Worm (Caenorhabditis elegans) whole organism, L4/young adult: Measurements from ENCODE around the gene F29C4.4.
"Not testable (repeated sequence)": the region's sequence is repeated elsewhere in the genome, so short reads cannot be mapped to it uniquely, and the experiment has no call there.

Experiments used
- W03F9.2 ChIP-seq: fragments of 150-350 bp; optimal IDR thresholded peaks from 2 replicates; lab custom pipeline; 2014; ENCODE audit warnings: missing biosample characterization, missing genetic modification characterization
- dao-5 ChIP-seq: sonication (generic microtip); optimal IDR thresholded peaks from 2 replicates; lab custom pipeline; 2016; ENCODE audit warnings: missing genotype, missing genetic modification characterization, moderate library complexity, missing compliant biosample characterization
- him-1 ChIP-seq: sonication (generic microtip); optimal IDR thresholded peaks from 2 replicates; lab custom pipeline; 2016; ENCODE audit warnings: missing genotype, missing genetic modification reagents, missing genetic modification characterization, missing compliant biosample characterization

The F29C4.4 gene

ce11 chrIV:111377-111776, at the start of gene F29C4.4:
TSS of gene F29C4.4 (plus strand) at chrIV:111677.
- not testable (repeated sequence) for TF ChIP-seq dao-5 (tag; lab: Kevin White, UChicago); W03F9.2; him-1 (tag; lab: Kevin White, UChicago)

DNA sequence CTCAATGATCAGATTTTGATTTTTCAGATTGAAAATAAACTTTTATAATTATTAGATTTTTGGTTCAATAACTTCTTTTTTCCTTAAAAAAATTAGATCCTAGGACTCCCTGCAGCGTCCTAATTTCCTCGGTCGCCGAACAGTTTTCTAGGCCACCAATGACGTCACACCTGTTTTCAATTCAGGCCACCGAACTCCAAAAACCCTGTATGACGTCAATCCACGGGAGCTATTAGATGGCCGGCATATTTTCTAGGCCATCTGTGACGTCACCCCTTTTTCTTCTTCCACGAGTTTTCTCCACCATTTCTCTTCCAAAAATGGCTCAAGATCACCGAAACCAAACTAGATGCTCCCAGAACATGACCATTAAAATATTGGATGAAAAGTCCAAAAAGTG, 40.2 kb upstream of the F29C4.4 start:
- TF ChIP-seq dao-5 (tag; lab: Kevin White, UChicago) (no peak), him-1 (tag; lab: Kevin White, UChicago) (no peak), W03F9.2 (no peak)

DNA sequence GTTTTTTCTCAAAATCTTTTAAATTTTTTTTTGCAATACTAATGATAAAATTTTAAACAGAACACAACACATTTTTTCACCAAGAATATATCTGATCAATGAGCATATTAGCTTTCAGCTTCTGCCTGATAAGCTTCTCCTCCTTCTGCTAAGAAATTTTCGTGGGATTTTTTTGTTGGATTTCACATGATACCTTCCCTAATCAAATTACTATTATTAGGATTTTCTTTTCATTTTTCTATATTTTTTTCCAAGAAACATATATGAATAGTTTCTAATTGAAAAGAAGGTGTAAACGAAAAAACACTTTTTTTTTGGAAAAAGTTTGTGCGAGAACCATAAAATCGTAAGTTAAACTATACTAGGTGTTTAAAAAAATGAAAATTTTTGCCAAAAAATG, 38.3 kb upstream of the F29C4.4 start:
- TF ChIP-seq him-1 (tag; lab: Kevin White, UChicago) = no peak
- TF ChIP-seq W03F9.2 = no peak
- no peak for TF ChIP-seq dao-5 (tag; lab: Kevin White, UChicago)

ce11 chrIV:76070-76469, 35.4 kb upstream of the F29C4.4 start, which contains the start of gene T05C7.8:
TSS of gene T05C7.8 (plus strand) at chrIV:76370.
- no peak for TF ChIP-seq him-1 (tag; lab: Kevin White, UChicago)
- TF ChIP-seq W03F9.2 = no peak
- no peak for TF ChIP-seq dao-5 (tag; lab: Kevin White, UChicago)

DNA sequence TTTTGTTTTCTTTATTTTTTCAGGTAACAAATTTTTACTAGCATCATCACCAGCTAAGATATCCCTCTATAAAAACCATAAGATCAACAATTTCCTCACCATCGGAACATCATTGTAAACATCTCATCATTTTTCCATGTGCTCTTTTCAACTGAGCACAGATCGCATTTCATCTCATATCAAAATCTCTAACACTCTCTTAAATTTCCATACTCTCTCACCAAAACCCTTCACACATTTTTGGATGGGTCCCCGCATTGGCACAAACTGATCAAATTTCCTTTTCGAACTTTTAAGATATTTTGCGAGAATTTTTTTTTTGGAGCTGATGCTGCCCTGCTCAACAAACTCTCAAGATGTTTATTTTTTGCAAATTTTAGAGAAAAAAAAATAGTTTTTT, 34.1 kb upstream of the F29C4.4 start:
- TF ChIP-seq him-1 (tag; lab: Kevin White, UChicago) (no peak), dao-5 (tag; lab: Kevin White, UChicago) (no peak), W03F9.2 (no peak)

- TF ChIP-seq him-1 (tag; lab: Kevin White, UChicago) = no peak
- TF ChIP-seq W03F9.2 = no peak
These were observed 33.3 kb upstream of the F29C4.4 start for ce11 chrIV:78206-78605.

ce11 chrIV:79205-79604, 32.3 kb upstream of the F29C4.4 start, which contains the start of gene T05C7.9:
TSS of gene T05C7.9 (plus strand) at chrIV:79276.
- TF ChIP-seq W03F9.2 (no peak), dao-5 (tag; lab: Kevin White, UChicago) (no peak), him-1 (tag; lab: Kevin White, UChicago) (no peak)

- TF ChIP-seq W03F9.2 = no peak
- TF ChIP-seq dao-5 (tag; lab: Kevin White, UChicago) = no peak
- TF ChIP-seq him-1 (tag; lab: Kevin White, UChicago) = no peak
These were observed 30.5 kb upstream of the F29C4.4 start for ce11 chrIV:80943-81342.

DNA sequence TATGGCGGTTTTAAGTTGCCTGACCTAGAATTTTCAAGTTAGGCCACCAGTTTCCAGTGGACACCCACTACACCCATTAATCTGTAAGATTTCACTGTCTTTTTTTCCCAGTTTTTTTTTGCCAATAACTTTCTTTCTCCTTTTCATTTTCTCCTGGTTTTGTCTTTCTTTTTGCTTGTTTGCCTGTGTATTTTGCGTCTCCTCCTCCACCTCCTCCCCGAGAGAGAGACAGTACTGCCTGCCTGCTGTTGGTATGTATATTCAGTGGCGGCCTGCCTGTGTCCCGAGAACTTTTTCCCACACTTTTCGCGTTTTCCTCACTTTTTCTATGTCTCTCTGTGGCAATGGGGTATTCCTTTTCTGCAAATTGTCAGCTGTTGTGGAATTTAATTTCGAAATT, 30.0 kb upstream of the F29C4.4 start:
- no peak for TF ChIP-seq dao-5 (tag; lab: Kevin White, UChicago)
- no peak for TF ChIP-seq W03F9.2
- TF ChIP-seq him-1 (tag; lab: Kevin White, UChicago) = no peak

DNA sequence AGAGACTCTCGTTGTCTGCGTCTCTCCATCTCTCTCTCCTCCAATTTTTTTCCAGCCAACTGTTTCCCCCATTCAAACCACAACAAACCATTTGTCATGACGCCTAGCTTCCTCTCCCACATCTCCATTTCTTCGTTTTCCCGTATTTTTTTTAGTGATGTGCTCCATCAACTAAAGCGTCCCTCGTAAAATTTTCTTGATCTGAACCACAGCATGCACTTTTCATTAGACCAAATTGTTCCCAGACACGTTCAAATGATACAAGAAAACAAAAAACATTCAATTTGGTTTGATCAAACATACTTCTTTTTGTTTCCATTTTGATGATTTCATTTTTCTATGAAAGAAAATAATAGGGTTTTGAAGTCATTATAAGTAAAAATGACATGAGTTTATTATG, 29.2 kb upstream of the F29C4.4 start:
- TF ChIP-seq dao-5 (tag; lab: Kevin White, UChicago) (no peak), him-1 (tag; lab: Kevin White, UChicago) (no peak), W03F9.2 (no peak)

DNA sequence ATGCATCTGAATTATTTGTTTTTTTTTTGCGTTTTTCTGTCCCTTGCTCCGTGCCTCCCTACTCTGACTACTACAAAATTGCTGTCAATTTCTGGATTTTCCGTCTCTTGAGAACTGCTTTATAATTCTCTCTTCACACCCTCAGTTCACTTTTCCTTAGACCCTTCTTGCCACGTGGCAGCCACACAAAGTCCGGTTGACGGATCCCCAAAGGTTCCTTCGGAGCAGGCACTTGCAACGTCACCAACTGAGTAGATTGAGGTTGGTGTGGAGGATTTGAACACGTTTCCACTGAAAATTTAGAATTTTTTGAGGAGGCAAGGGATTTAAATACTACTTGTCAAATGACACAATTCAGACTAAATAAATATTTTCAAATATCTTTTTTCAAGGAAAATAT, 24.7 kb upstream of the F29C4.4 start:
- TF ChIP-seq W03F9.2 (no peak), dao-5 (tag; lab: Kevin White, UChicago) (no peak), him-1 (tag; lab: Kevin White, UChicago) (no peak)

DNA sequence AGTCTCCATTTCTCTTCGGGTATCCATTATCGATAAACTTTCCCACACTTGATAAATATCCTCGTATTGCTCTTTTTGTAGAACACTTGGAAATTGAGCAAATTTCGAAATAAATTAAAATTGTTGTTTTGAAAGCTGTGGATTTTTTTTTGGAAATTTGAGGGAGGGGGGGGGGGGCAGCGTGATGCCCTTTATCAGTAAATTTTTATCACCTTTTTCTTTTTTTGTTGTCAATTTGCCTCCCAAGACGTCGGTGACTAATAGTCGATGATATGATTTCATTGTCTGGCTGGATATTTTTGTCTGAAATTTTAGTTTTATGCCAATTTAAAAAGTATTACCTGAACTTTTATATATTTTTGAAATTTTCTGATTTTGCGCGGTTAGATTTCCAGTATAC, 21.5 kb upstream of the F29C4.4 start, which contains the start of gene scl-23:
Gene scl-23 (minus strand): TSS at position 101 of the 400 bp plus-strand sequence.
- TF ChIP-seq him-1 (tag; lab: Kevin White, UChicago) = no peak
- TF ChIP-seq W03F9.2 = no peak
- no peak for TF ChIP-seq dao-5 (tag; lab: Kevin White, UChicago)

DNA sequence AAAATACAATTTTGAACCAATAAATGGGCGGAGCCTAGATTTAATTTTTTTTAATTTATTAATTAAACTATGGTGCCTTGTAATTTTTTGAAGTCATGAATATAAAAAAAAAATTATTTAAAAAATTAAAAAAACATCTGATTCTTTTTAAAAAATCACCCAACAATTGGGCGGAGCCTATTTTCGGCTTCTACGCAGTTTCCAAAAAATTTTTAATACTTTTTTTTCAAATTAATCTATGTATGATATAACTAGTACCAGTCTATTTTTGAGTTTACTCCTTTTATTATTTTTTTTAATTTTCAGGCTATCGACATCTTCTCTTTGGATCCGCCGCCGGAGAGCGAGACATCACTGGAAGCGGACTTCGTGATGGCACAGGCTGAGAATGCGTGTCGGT, 19.8 kb upstream of the F29C4.4 start, which contains the start of gene tpa-1:
Gene tpa-1 (plus strand): TSS at position 301 of the 400 bp plus-strand sequence.
- no peak for TF ChIP-seq W03F9.2
- no peak for TF ChIP-seq dao-5 (tag; lab: Kevin White, UChicago)
- TF ChIP-seq him-1 (tag; lab: Kevin White, UChicago) = no peak

DNA sequence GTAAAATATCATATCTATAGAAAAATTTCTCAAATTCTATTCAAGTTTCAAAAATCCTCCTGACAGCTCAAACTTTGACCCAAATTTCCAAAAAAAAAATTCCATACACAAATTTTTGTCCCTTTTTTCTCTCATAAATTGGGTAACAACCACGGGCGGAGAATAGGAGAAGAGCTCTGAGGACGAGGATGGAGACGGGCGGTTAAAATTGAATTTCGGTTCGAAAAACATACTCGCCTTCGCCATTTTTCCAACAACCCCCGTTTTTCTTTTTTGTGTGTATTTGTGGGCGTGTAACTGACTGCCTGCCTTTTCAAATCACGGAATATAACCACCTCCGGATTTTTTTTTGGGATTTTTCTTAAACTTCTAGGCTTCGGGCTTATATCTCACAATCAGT, 13.8 kb upstream of the F29C4.4 start:
- TF ChIP-seq W03F9.2 (no peak), him-1 (tag; lab: Kevin White, UChicago) (no peak), dao-5 (tag; lab: Kevin White, UChicago) (no peak)

DNA sequence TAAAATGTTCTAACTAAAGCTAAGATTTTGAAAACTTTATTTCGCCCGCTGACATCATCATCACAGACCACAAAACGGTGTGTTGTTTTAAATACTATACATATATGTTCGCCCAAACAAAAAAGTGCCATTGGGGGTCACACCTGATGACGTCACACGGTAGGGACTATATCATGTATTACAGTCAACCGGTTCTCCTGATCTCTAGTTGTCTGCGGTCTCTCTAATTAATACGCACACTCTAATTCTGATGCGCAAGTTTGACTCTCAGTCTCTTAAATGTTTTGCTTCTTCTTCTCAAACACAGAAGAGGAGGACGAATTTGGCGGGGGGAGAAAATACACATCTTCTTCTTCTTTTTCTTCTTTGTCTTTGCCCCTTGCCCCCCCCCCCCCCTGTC, 8.6 kb upstream of the F29C4.4 start:
- TF ChIP-seq W03F9.2 (no peak), dao-5 (tag; lab: Kevin White, UChicago) (no peak), him-1 (tag; lab: Kevin White, UChicago) (no peak)
